Worm (Caenorhabditis elegans) whole organism, L2 larva: ENCODE data around the gene frpr-15.
A peak's percentile ranks its signal among the peaks of the same experiment; 100 is the strongest.

Experiments used
- R02D3.7 ChIP-seq: fragments of 150-350 bp; optimal IDR thresholded peaks from 2 replicates; lab custom pipeline; 2014; ENCODE audit warnings: missing biosample characterization, missing genetic modification characterization
- alr-1 ChIP-seq: fragments of 150-350 bp; optimal IDR thresholded peaks from 2 replicates; lab custom pipeline; 2014; ENCODE audit warnings: missing biosample characterization, missing genetic modification characterization
- elt-3 ChIP-seq: sonication (generic microtip); optimal IDR thresholded peaks from 2 replicates; lab custom pipeline; 2017; ENCODE audit warnings: missing biosample characterization, missing genetic modification characterization
- lin-13 ChIP-seq: fragments of 150-350 bp; optimal IDR thresholded peaks from 2 replicates; lab custom pipeline; 2014; ENCODE audit warnings: missing biosample characterization, missing genetic modification reagents, missing genetic modification characterization
- lsy-2 ChIP-seq, 2 experiments: fragments of 150-350 bp in 1 of 2; sonication (generic microtip) in 1 of 2; optimal IDR thresholded peaks; 2 replicates each; lab custom pipeline; 2014 to 2017; ENCODE audit warnings: missing biosample characterization in 2 of 2, missing genetic modification characterization in 2 of 2
- nhr-10 ChIP-seq: sonication (generic microtip); optimal IDR thresholded peaks from 2 replicates; lab custom pipeline; 2017; ENCODE audit warnings: missing biosample characterization, missing genetic modification characterization
- nhr-11 ChIP-seq: fragments of 150-350 bp; optimal IDR thresholded peaks from 2 replicates; lab custom pipeline; 2014; ENCODE audit warnings: missing biosample characterization, missing genetic modification characterization
- unc-39 ChIP-seq: fragments of 150-350 bp; optimal IDR thresholded peaks from 2 replicates; lab custom pipeline; 2014; ENCODE audit warnings: missing biosample characterization, missing genetic modification characterization
- unc-62 ChIP-seq: fragments of 150-350 bp; optimal IDR thresholded peaks from 2 replicates; lab custom pipeline; 2014; ENCODE audit warnings: missing biosample characterization, missing genetic modification reagents, missing genetic modification characterization

DNA sequence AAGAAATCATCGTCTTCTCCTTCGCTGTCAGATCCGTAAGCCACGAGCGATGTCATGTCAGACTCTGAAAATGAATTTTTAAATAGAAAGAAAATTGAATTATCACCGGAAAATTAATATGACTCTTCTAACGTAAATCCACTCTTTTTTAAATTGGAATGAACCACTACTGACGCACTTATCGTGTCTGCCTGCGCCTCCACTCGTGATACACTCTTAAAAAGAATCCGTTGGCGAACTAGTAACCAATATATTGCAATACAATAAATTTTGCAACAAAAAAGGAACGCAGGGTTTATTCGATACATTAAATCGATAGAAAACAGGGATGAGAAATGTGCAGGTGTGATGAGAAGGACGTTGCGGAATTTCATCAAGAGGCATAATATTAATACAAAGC lies 20.5 kb upstream of the frpr-15 start, which contains the start of gene ccch-3:
- no peak for TF ChIP-seq nhr-11 (tag; lab: Kevin White, UChicago)
- TF ChIP-seq alr-1 (tag; lab: Kevin White, UChicago) = no peak
- peak; percentile 36 to 87 for TF ChIP-seq lsy-2 (tag; optimal IDR thresholded peaks at IDR 0.05; lab: Kevin White, UChicago)
- TF ChIP-seq unc-62 (GFP tag; lab: Kevin White, UChicago) = no peak
- peak; percentile 59 for TF ChIP-seq lin-13 (GFP tag; lab: Kevin White, UChicago)
- TF ChIP-seq R02D3.7 (tag; lab: Kevin White, UChicago) = no peak
- no peak for TF ChIP-seq unc-39 (tag; lab: Kevin White, UChicago)
- TF ChIP-seq nhr-10 = no peak
- no peak for TF ChIP-seq elt-3 (tag; lab: Kevin White, UChicago)
